Fruit fly (Drosophila melanogaster) whole organism, embryonic: ENCODE results near the gene Dok.
A peak's percentile ranks its signal among the peaks of the same experiment; 100 is the strongest.

Source experiments
- BEAF-32 ChIP-seq: fragments of 200-800 bp; sonication (Bioruptor generic); optimal IDR thresholded peaks from 3 replicates; lab custom pipeline; 2017; ENCODE audit warnings: missing biosample characterization, missing genetic modification characterization, mild to moderate bottlenecking, moderate library complexity, missing genetic modification reagents
- Bdp1 ChIP-seq: fragments of 200-800 bp; sonication (Bioruptor generic); optimal IDR thresholded peaks from 3 replicates; lab custom pipeline; 2016; ENCODE audit warnings: missing biosample characterization, missing genetic modification characterization
- BtbVII ChIP-seq: fragments of 200-800 bp; sonication (Bioruptor generic); optimal IDR thresholded peaks from 3 replicates; lab custom pipeline; 2017; ENCODE audit warnings: missing biosample characterization, mild to moderate bottlenecking, missing genetic modification characterization
- CG10147 ChIP-seq: fragments of 200-800 bp; sonication (Bioruptor generic); optimal IDR thresholded peaks from 2 replicates; lab custom pipeline; 2019; ENCODE audit warnings: missing biosample characterization, mild to moderate bottlenecking, missing genetic modification characterization, moderate library complexity
- CG11085 ChIP-seq: fragments of 200-800 bp; sonication (Bioruptor generic); IDR thresholded peaks from 2 replicates; pipeline ENCODE4 v1.3.6; 2022; ENCODE audit warnings: missing biosample characterization, missing genetic modification characterization
- CG11695 ChIP-seq: fragments of 200-800 bp; sonication (Bioruptor generic); IDR thresholded peaks from 3 replicates; pipeline ENCODE4 v1.3.6; 2022; ENCODE audit warnings: missing biosample characterization, missing genetic modification characterization
- CG15601 ChIP-seq: fragments of 200-800 bp; sonication (Bioruptor generic); optimal IDR thresholded peaks from 3 replicates; lab custom pipeline; 2019; ENCODE audit warnings: missing biosample characterization, mild to moderate bottlenecking, missing genetic modification characterization, moderate library complexity
- CG16779 ChIP-seq: fragments of 200-800 bp; sonication (Bioruptor generic); IDR thresholded peaks from 2 replicates; pipeline ENCODE4 v1.3.6; 2022; ENCODE audit warnings: missing biosample characterization, missing genetic modification characterization
- CG17568 ChIP-seq: fragments of 200-800 bp; sonication (Bioruptor generic); optimal IDR thresholded peaks from 2 replicates; lab custom pipeline; 2018; ENCODE audit warnings: missing biosample characterization, mild to moderate bottlenecking, missing genetic modification characterization, moderate library complexity
- CG30020 ChIP-seq: fragments of 200-800 bp; optimal IDR thresholded peaks from 2 replicates; lab custom pipeline; 2019; ENCODE audit warnings: missing biosample characterization, mild to moderate bottlenecking, missing genetic modification characterization, moderate library complexity
- CG33557 ChIP-seq: fragments of 200-800 bp; sonication (Bioruptor generic); optimal IDR thresholded peaks from 2 replicates; lab custom pipeline; 2019; ENCODE audit warnings: missing biosample characterization, mild to moderate bottlenecking, missing genetic modification characterization, moderate library complexity
- CG3847 ChIP-seq: fragments of 200-800 bp; sonication (Bioruptor generic); IDR thresholded peaks from 2 replicates; pipeline ENCODE4 v1.3.6; 2022; ENCODE audit warnings: missing biosample characterization, missing genetic modification characterization
- CG7372 ChIP-seq: fragments of 200-800 bp; sonication (Bioruptor generic); IDR thresholded peaks from 2 replicates; pipeline ENCODE4 v1.3.6; 2022; ENCODE audit warnings: missing biosample characterization, missing genetic modification characterization
- CG7786 ChIP-seq: fragments of 200-800 bp; sonication (Bioruptor generic); optimal IDR thresholded peaks from 2 replicates; lab custom pipeline; 2016; ENCODE audit warnings: missing biosample characterization, missing genetic modification characterization
- CG7839 ChIP-seq: fragments of 200-800 bp; sonication (Bioruptor generic); optimal IDR thresholded peaks from 3 replicates; lab custom pipeline; 2018; ENCODE audit warnings: missing biosample characterization, mild to moderate bottlenecking, missing genetic modification characterization, moderate library complexity
- CG9727 ChIP-seq: fragments of 200-800 bp; sonication (Bioruptor generic); optimal IDR thresholded peaks from 3 replicates; lab custom pipeline; 2017; ENCODE audit warnings: missing biosample characterization, mild to moderate bottlenecking, missing genetic modification characterization
- Deaf1 ChIP-seq: fragments of 200-800 bp; optimal IDR thresholded peaks from 3 replicates; lab custom pipeline; 2019; ENCODE audit warnings: missing biosample characterization, mild to moderate bottlenecking, missing genetic modification characterization, moderate library complexity
- Doc2 ChIP-seq: fragments of 200-800 bp; sonication (Bioruptor generic); IDR thresholded peaks from 2 replicates; pipeline ENCODE4 v1.3.6; 2022; ENCODE audit warnings: missing biosample characterization, missing genetic modification characterization
- Gsc ChIP-seq: fragments of 200-800 bp; sonication (Bioruptor generic); IDR thresholded peaks from 2 replicates; pipeline ENCODE4 v1.3.6; 2022; ENCODE audit warnings: missing biosample characterization, missing genetic modification characterization
- HmgZ ChIP-seq: fragments of 200-800 bp; sonication (Bioruptor generic); optimal IDR thresholded peaks from 2 replicates; lab custom pipeline; 2018; ENCODE audit warnings: missing biosample characterization, mild to moderate bottlenecking, missing genetic modification characterization
- Hmr ChIP-seq: fragments of 200-800 bp; sonication (Bioruptor generic); optimal IDR thresholded peaks from 3 replicates; lab custom pipeline; 2017; ENCODE audit warnings: mild to moderate bottlenecking, missing biosample characterization, missing genetic modification reagents, missing genetic modification characterization
- Hr51 ChIP-seq, 2 experiments: fragments of 200-800 bp; sonication (Bioruptor generic); optimal IDR thresholded peaks; 2 replicates in 1 of 2; 3 replicates in 1 of 2; lab custom pipeline; 2016 to 2018; ENCODE audit warnings: missing biosample characterization in 2 of 2, missing genetic modification characterization in 2 of 2, mild to moderate bottlenecking in 1 of 2, moderate library complexity in 1 of 2
- Lhr ChIP-seq: fragments of 200-800 bp; sonication (Bioruptor generic); optimal IDR thresholded peaks from 3 replicates; lab custom pipeline; 2017; ENCODE audit warnings: mild to moderate bottlenecking, missing biosample characterization, missing genetic modification reagents, missing genetic modification characterization
- Nf-YA ChIP-seq: fragments of 200-800 bp; sonication (Bioruptor generic); IDR thresholded peaks from 2 replicates; pipeline ENCODE4 v1.3.6; 2022; ENCODE audit warnings: missing biosample characterization, missing genetic modification characterization
- Oaz ChIP-seq: fragments of 200-800 bp; sonication (Bioruptor generic); IDR thresholded peaks from 2 replicates; pipeline ENCODE4 v1.3.6; 2022; ENCODE audit warnings: missing biosample characterization, missing genetic modification characterization
- Pdp1 ChIP-seq, 2 experiments: fragments of 200-800 bp; sonication (Bioruptor generic); optimal IDR thresholded peaks; 3 replicates each; lab custom pipeline; 2016; ENCODE audit warnings: missing biosample characterization in 2 of 2, missing genetic modification characterization in 2 of 2, mild to moderate bottlenecking in 1 of 2, moderate library complexity in 1 of 2
- Scr ChIP-seq: fragments of 200-800 bp; sonication (Bioruptor generic); IDR thresholded peaks from 2 replicates; pipeline ENCODE4 v1.3.6; 2022; ENCODE audit warnings: missing biosample characterization, missing genetic modification characterization; ENCODE audit not compliant: partially characterized antibody
- Spps ChIP-seq: fragments of 200-800 bp; sonication (Bioruptor generic); optimal IDR thresholded peaks from 2 replicates; lab custom pipeline; 2018; ENCODE audit warnings: missing biosample characterization, mild to moderate bottlenecking, missing genetic modification characterization
- Sry-δ ChIP-seq: fragments of 200-800 bp; sonication (Bioruptor generic); optimal IDR thresholded peaks from 2 replicates; lab custom pipeline; 2016; ENCODE audit warnings: missing biosample characterization, missing genetic modification characterization
- Usf ChIP-seq: fragments of 200-800 bp; sonication (Bioruptor generic); optimal IDR thresholded peaks from 2 replicates; lab custom pipeline; 2017; ENCODE audit warnings: missing genotype, missing biosample characterization, missing genetic modification characterization
- Xrp1 ChIP-seq: fragments of 200-800 bp; sonication (Bioruptor generic); IDR thresholded peaks from 2 replicates; pipeline ENCODE4 v1.3.6; 2022; ENCODE audit warnings: missing biosample characterization, missing genetic modification characterization
- ato ChIP-seq: fragments of 200-800 bp; sonication (Bioruptor generic); IDR thresholded peaks from 2 replicates; pipeline ENCODE4 v1.3.6; 2022; ENCODE audit warnings: missing biosample characterization, missing genetic modification characterization; ENCODE audit not compliant: partially characterized antibody
- bowl ChIP-seq: fragments of 200-800 bp; sonication (Bioruptor generic); IDR thresholded peaks from 2 replicates; pipeline ENCODE4 v1.3.6; 2022; ENCODE audit warnings: missing biosample characterization, missing genetic modification characterization
- cg ChIP-seq: fragments of 200-800 bp; sonication (Bioruptor generic); optimal IDR thresholded peaks from 3 replicates; lab custom pipeline; 2019; ENCODE audit warnings: missing biosample characterization, mild to moderate bottlenecking, missing genetic modification characterization, moderate library complexity
- chm ChIP-seq: fragments of 200-800 bp; sonication (Bioruptor generic); IDR thresholded peaks from 2 replicates; pipeline ENCODE4 v1.3.6; 2022; ENCODE audit warnings: missing biosample characterization, missing genetic modification characterization
- crc ChIP-seq: fragments of 200-800 bp; sonication (Bioruptor generic); optimal IDR thresholded peaks from 2 replicates; lab custom pipeline; 2016; ENCODE audit warnings: missing biosample characterization, missing genetic modification characterization
- crol ChIP-seq: fragments of 200-800 bp; sonication (Bioruptor generic); IDR thresholded peaks from 2 replicates; pipeline ENCODE4 v1.3.6; 2022; ENCODE audit warnings: missing biosample characterization, missing genetic modification characterization
- fd96Cb ChIP-seq: fragments of 200-800 bp; sonication (Bioruptor generic); optimal IDR thresholded peaks from 2 replicates; lab custom pipeline; 2018; ENCODE audit warnings: missing biosample characterization, mild to moderate bottlenecking, missing genetic modification characterization, moderate library complexity
- gcm ChIP-seq: fragments of 200-800 bp; sonication (Bioruptor generic); optimal IDR thresholded peaks from 2 replicates; lab custom pipeline; 2019; ENCODE audit warnings: missing biosample characterization, mild to moderate bottlenecking, missing genetic modification characterization, moderate library complexity
- jing ChIP-seq: fragments of 200-800 bp; sonication (Bioruptor generic); optimal IDR thresholded peaks from 2 replicates; lab custom pipeline; 2018; ENCODE audit warnings: missing biosample characterization, mild to moderate bottlenecking, missing genetic modification characterization
- knrl ChIP-seq: fragments of 200-800 bp; sonication (Bioruptor generic); IDR thresholded peaks from 3 replicates; pipeline ENCODE4 v1.3.6; 2022; ENCODE audit warnings: missing biosample characterization, missing genetic modification characterization; ENCODE audit not compliant: partially characterized antibody
- maf-S ChIP-seq: fragments of 200-800 bp; sonication (Bioruptor generic); optimal IDR thresholded peaks from 2 replicates; lab custom pipeline; 2016; ENCODE audit warnings: missing biosample characterization, missing genetic modification characterization
- peb ChIP-seq: fragments of 200-800 bp; sonication (Bioruptor generic); IDR thresholded peaks from 2 replicates; pipeline ENCODE4 v1.3.6; 2022; ENCODE audit warnings: missing biosample characterization, missing genetic modification characterization
- run ChIP-seq: fragments of 200-800 bp; sonication (Bioruptor generic); optimal IDR thresholded peaks from 3 replicates; lab custom pipeline; 2018; ENCODE audit warnings: missing biosample characterization, mild to moderate bottlenecking, missing genetic modification characterization
- sc ChIP-seq, 3 experiments: fragments of >200 bp in 2 of 3; fragments of 200-800 bp in 1 of 3; sonication (Bioruptor generic) in 1 of 3; optimal IDR thresholded peaks; 2 replicates in 2 of 3; 3 replicates in 1 of 3; lab custom pipeline; 2017; ENCODE audit warnings: mild to moderate bottlenecking in 1 of 3, missing biosample characterization in 1 of 3, missing genetic modification characterization in 1 of 3, missing genetic modification reagents in 1 of 3
- sim ChIP-seq: fragments of 200-800 bp; sonication (Bioruptor generic); IDR thresholded peaks from 2 replicates; pipeline ENCODE4 v1.3.6; 2022; ENCODE audit warnings: missing biosample characterization, missing genetic modification characterization
- slou ChIP-seq: fragments of 200-800 bp; sonication (Bioruptor generic); optimal IDR thresholded peaks from 3 replicates; lab custom pipeline; 2016; ENCODE audit warnings: missing biosample characterization, missing genetic modification characterization
- tin ChIP-seq: fragments of 200-800 bp; sonication (Bioruptor generic); optimal IDR thresholded peaks from 3 replicates; lab custom pipeline; 2016; ENCODE audit warnings: missing biosample characterization, missing genetic modification characterization
- usp ChIP-seq: fragments of >200 bp; optimal IDR thresholded peaks from 2 replicates; lab custom pipeline; 2017; ENCODE audit warnings: missing biosample characterization, missing genetic modification characterization
- zfh1 ChIP-seq: fragments of 200-800 bp; sonication (Bioruptor generic); IDR thresholded peaks from 3 replicates; pipeline ENCODE4 v1.3.6; 2022; ENCODE audit warnings: missing biosample characterization, missing genetic modification characterization

The Dok gene

dm6 chrX:7332493-7332892, 8.5 kb downstream of the Dok start (continued):
- TF ChIP-seq CG9727, result peak; percentile 36
- TF ChIP-seq slou (GFP tag; lab: Kevin White, UChicago), result no peak
- no peak for TF ChIP-seq CG30020
- TF ChIP-seq CG11085 (GFP tag; lab: Robert Waterston, UW), result peak; percentile 57; the same call in 1 of the 2 replicates
- peak; percentile 49 for TF ChIP-seq tin (GFP tag; lab: Kevin White, UChicago)
- no peak for TF ChIP-seq Lhr (GFP tag; lab: Kevin White, UChicago)
- no peak for TF ChIP-seq run
- peak; percentile 80 for TF ChIP-seq CG7839 (tag; lab: Kevin White, UChicago)
- TF ChIP-seq bowl (GFP tag; lab: Robert Waterston, UW), result no peak
- TF ChIP-seq Hmr (GFP tag; lab: Kevin White, UChicago), result peak; percentile 74
- peak; percentile 66 for TF ChIP-seq Oaz (GFP tag; lab: Robert Waterston, UW)
- TF ChIP-seq Pdp1 (GFP tag; optimal IDR thresholded peaks at IDR 0.05; lab: Kevin White, UChicago), result peak; percentile 54 to 67
- no peak for TF ChIP-seq CG33557 (GFP tag; lab: Kevin White, UChicago)
- no peak for TF ChIP-seq sim
- no peak for TF ChIP-seq Usf (GFP tag; lab: Kevin White, UChicago)
- TF ChIP-seq ato (GFP tag; lab: Robert Waterston, UW), result no peak
- no peak for TF ChIP-seq Gsc (GFP tag; lab: Robert Waterston, UW)
- peak; percentile 83 for TF ChIP-seq HmgZ (tag; lab: Kevin White, UChicago)
- no peak for TF ChIP-seq sc (optimal IDR thresholded peaks at IDR 0.05; lab: Kevin White, UChicago)
- TF ChIP-seq sc (GFP tag; optimal IDR thresholded peaks at IDR 0.05; lab: Kevin White, UChicago), result no peak
- no peak for TF ChIP-seq CG7372 (GFP tag; lab: Robert Waterston, UW)
- TF ChIP-seq peb, result no peak
- no peak for TF ChIP-seq Scr (GFP tag; lab: Robert Waterston, UW)
- no peak for TF ChIP-seq gcm
- peak; percentile 17 for TF ChIP-seq CG17568
- no peak for TF ChIP-seq BEAF-32 (GFP tag; lab: Kevin White, UChicago)
- TF ChIP-seq CG16779 (GFP tag; lab: Robert Waterston, UW), result 0 out of 2 replicates have a peak, but pooled peaks have one; percentile 35
- TF ChIP-seq zfh1, result 0 out of 3 replicates have a peak, but pooled peaks have one; percentile 12
- TF ChIP-seq maf-S, result peak; percentile 54
- TF ChIP-seq usp, result no peak
- no peak for TF ChIP-seq crol
- no peak for TF ChIP-seq jing (GFP tag; lab: Kevin White, UChicago)
- peak; percentile 66; the same call in 1 of the 3 replicates for TF ChIP-seq CG11695 (GFP tag; lab: Robert Waterston, UW)
- TF ChIP-seq crc (GFP tag; lab: Kevin White, UChicago), result peak; percentile 60
- peak; percentile 58; the same call in 1 of the 2 replicates for TF ChIP-seq Xrp1 (GFP tag; lab: Robert Waterston, UW)
- no peak for TF ChIP-seq CG15601 (tag; lab: Kevin White, UChicago)
- TF ChIP-seq cg (GFP tag; lab: Kevin White, UChicago), result no peak
- peak; percentile 10 for TF ChIP-seq Deaf1 (tag; lab: Kevin White, UChicago)
- TF ChIP-seq chm (GFP tag; lab: Robert Waterston, UW), result peak; percentile 64; the same call in 1 of the 2 replicates
- peak; percentile 26 for TF ChIP-seq Bdp1 (GFP tag; lab: Kevin White, UChicago)
- TF ChIP-seq BtbVII, result peak; percentile 63
- no peak for TF ChIP-seq Spps (tag; lab: Kevin White, UChicago)
- no peak for TF ChIP-seq Doc2 (GFP tag; lab: Robert Waterston, UW)
- peak; percentile 32 for TF ChIP-seq Sry-δ
- peak; percentile 73 for TF ChIP-seq CG7786 (GFP tag; lab: Kevin White, UChicago)
- TF ChIP-seq Nf-YA (GFP tag; lab: Robert Waterston, UW), result no peak
- no peak for TF ChIP-seq CG10147
- TF ChIP-seq knrl (GFP tag; lab: Robert Waterston, UW), result no peak
- peak; percentile 65 for TF ChIP-seq CG3847 (GFP tag; lab: Robert Waterston, UW)
- TF ChIP-seq fd96Cb (tag; lab: Kevin White, UChicago), result peak; percentile 12
- peak; percentile 55 to 71 for TF ChIP-seq Hr51 (GFP tag; optimal IDR thresholded peaks at IDR 0.05; lab: Kevin White, UChicago)
